Worm (Caenorhabditis elegans) whole organism, L4/young adult: Measurements from ENCODE around the gene Y43F8B.23.

Experiments used
- dao-5 ChIP-seq: sonication (generic microtip); optimal IDR thresholded peaks from 2 replicates; lab custom pipeline; 2016; ENCODE audit warnings: missing genotype, missing genetic modification characterization, moderate library complexity, missing compliant biosample characterization
- him-1 ChIP-seq: sonication (generic microtip); optimal IDR thresholded peaks from 2 replicates; lab custom pipeline; 2016; ENCODE audit warnings: missing genotype, missing genetic modification reagents, missing genetic modification characterization, missing compliant biosample characterization

DNA sequence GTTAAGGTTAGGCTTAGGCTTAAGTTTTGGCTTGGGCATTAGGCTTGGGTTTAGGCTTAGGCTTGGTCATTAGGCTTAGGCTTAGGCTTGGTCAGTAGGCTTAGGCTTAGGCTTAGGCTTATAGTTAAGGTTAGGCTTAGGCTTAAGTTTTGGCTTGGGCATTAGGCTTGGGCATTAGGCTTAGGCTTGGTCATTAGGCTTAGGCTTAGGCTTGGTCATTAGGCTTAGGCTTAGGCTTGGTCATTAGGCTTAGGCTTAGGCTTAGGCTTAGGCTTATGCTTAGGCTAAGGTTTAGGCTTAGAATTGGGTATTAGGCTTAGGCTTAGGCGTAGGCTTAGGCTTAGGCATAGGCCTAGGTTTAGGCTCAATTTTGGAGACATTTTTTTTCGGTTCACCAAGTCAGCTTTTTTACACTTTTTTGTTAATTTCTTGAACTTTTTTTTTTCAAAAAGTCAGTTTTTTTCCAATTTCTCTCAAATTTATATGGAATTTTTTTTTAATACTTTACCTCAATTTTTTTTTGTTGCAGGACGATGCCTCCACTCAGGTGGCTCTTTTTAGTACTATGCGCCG, 35.2 kb upstream of the Y43F8B.23 start, which contains the start of gene Y43F8B.3:
- TF ChIP-seq dao-5 (tag; lab: Kevin White, UChicago) = no peak
- TF ChIP-seq him-1 = no peak
